Fruit fly (Drosophila melanogaster): ENCODE results near the gene hoe2.

Gene hoe2

dm6 chr2L:4907986-4908385 lies 28.3 kb downstream of the hoe2 start (continued):
- TF ChIP-seq Hr78 (GFP tag; optimal IDR thresholded peaks at IDR 0.05) (peak in 1 of 2 experiments; percentile 67), Abd-B (GFP tag; optimal IDR thresholded peaks at IDR 0.05) (peak; percentile 31), lab (GFP tag; optimal IDR thresholded peaks at IDR 0.05) (peak; percentile 69), CG17186 (GFP tag; optimal IDR thresholded peaks at IDR 0.05) (no peak), Dll (GFP tag; IDR thresholded peaks at IDR 0.05; ENCODE audit: partially characterized antibody) (no peak), Trl (optimal IDR thresholded peaks at IDR 0.05) (no peak), Trl (GFP tag; optimal IDR thresholded peaks at IDR 0.05) (no peak), CG18011 (GFP tag; optimal IDR thresholded peaks at IDR 0.05) (peak; percentile 41), sens-2 (GFP tag; IDR thresholded peaks at IDR 0.05) (peak; percentile 68; the same call in 1 of the 2 replicates), CG14441 (GFP tag; IDR thresholded peaks at IDR 0.05) (peak; percentile 46; the same call in 1 of the 2 replicates), C15 (GFP tag; IDR thresholded peaks at IDR 0.05) (0 out of 3 replicates have a peak, but pooled peaks have one; percentile 31), mam (GFP tag; optimal IDR thresholded peaks at IDR 0.05) (no peak), NFAT (GFP tag; IDR thresholded peaks at IDR 0.05) (no peak), CG5953 (GFP tag; IDR thresholded peaks at IDR 0.05) (peak; percentile 80), CG1832 (GFP tag; optimal IDR thresholded peaks at IDR 0.05) (no peak), Myb (GFP tag; optimal IDR thresholded peaks at IDR 0.05) (no peak), CG1603 (tag; optimal IDR thresholded peaks at IDR 0.05) (peak; percentile 21), Deaf1 (tag; optimal IDR thresholded peaks at IDR 0.05) (peak; percentile 24), Six4 (GFP tag; optimal IDR thresholded peaks at IDR 0.05) (peak; percentile 50), CoRest (tag; optimal IDR thresholded peaks at IDR 0.05) (peak; percentile 74), D (optimal IDR thresholded peaks at IDR 0.05) (no peak), D (GFP tag; optimal IDR thresholded peaks at IDR 0.05) (peak; percentile 60), knrl (GFP tag; IDR thresholded peaks at IDR 0.05; ENCODE audit: partially characterized antibody) (no peak), CG10147 (GFP tag; optimal IDR thresholded peaks at IDR 0.05) (peak; percentile 49), CG1602 (GFP tag; optimal IDR thresholded peaks at IDR 0.05) (peak; percentile 47), CG7271 (tag; optimal IDR thresholded peaks at IDR 0.05) (no peak), CG13424 (tag; optimal IDR thresholded peaks at IDR 0.05) (peak; percentile 89), CG13624 (GFP tag; optimal IDR thresholded peaks at IDR 0.05) (no peak), CG7786 (GFP tag; optimal IDR thresholded peaks at IDR 0.05) (no peak), CG12744 (GFP tag; optimal IDR thresholded peaks at IDR 0.05) (no peak), hkb (optimal IDR thresholded peaks at IDR 0.05) (no peak), hkb (GFP tag; IDR thresholded peaks at IDR 0.05) (peak; percentile 94), CG5180 (GFP tag; optimal IDR thresholded peaks at IDR 0.05) (peak; percentile 75), Nf-YA (GFP tag; IDR thresholded peaks at IDR 0.05) (peak; percentile 60; the same call in 1 of the 2 replicates), CG11398 (GFP tag; optimal IDR thresholded peaks at IDR 0.05) (no peak), Hand (GFP tag; optimal IDR thresholded peaks at IDR 0.05) (no peak), ftz-f1 (GFP tag; optimal IDR thresholded peaks at IDR 0.05) (no peak), Neu2 (GFP tag; optimal IDR thresholded peaks at IDR 0.05; ENCODE audit: borderline replicate concordance) (no peak), disco-r (GFP tag; optimal IDR thresholded peaks at IDR 0.05) (no peak), tin (GFP tag; optimal IDR thresholded peaks at IDR 0.05) (peak; percentile 53), CG17568 (GFP tag; optimal IDR thresholded peaks at IDR 0.05) (peak; percentile 74), grn (GFP tag; optimal IDR thresholded peaks at IDR 0.05) (no peak), ase (GFP tag; IDR thresholded peaks at IDR 0.05) (peak; percentile 75; the same call in 2 of the 3 replicates), CG10209 (GFP tag; optimal IDR thresholded peaks at IDR 0.05) (peak; percentile 73), Ssrp (tag; optimal IDR thresholded peaks at IDR 0.05) (peak; percentile 67), dati (GFP tag; IDR thresholded peaks at IDR 0.05) (no peak), Asciz (GFP tag; optimal IDR thresholded peaks at IDR 0.05) (peak; percentile 82), CG10979 (tag; optimal IDR thresholded peaks at IDR 0.05) (peak; percentile 63), tup (GFP tag; optimal IDR thresholded peaks at IDR 0.05) (no peak), fd102C (GFP tag; optimal IDR thresholded peaks at IDR 0.05) (no peak), CG6175 (GFP tag; IDR thresholded peaks at IDR 0.05) (no peak)

All from whole organism, embryonic.